Fruit fly (Drosophila melanogaster) Kc167 (cell line): Measurements from ENCODE around the gene beta4GalT7.

Experiments used
- Myc ChIP-seq: fragments of >200 bp; optimal IDR thresholded peaks from 2 replicates; lab custom pipeline; 2017; ENCODE audit warnings: missing external identifiers
- Sin3A ChIP-seq: fragments of >200 bp; optimal IDR thresholded peaks from 2 replicates; lab custom pipeline; 2018; ENCODE audit warnings: missing external identifiers
- h ChIP-seq: fragments of >200 bp; optimal IDR thresholded peaks from 3 replicates; lab custom pipeline; 2018; ENCODE audit warnings: missing external identifiers
- insv ChIP-seq: fragments of >200 bp; optimal IDR thresholded peaks from 3 replicates; lab custom pipeline; 2018; ENCODE audit warnings: missing external identifiers

DNA sequence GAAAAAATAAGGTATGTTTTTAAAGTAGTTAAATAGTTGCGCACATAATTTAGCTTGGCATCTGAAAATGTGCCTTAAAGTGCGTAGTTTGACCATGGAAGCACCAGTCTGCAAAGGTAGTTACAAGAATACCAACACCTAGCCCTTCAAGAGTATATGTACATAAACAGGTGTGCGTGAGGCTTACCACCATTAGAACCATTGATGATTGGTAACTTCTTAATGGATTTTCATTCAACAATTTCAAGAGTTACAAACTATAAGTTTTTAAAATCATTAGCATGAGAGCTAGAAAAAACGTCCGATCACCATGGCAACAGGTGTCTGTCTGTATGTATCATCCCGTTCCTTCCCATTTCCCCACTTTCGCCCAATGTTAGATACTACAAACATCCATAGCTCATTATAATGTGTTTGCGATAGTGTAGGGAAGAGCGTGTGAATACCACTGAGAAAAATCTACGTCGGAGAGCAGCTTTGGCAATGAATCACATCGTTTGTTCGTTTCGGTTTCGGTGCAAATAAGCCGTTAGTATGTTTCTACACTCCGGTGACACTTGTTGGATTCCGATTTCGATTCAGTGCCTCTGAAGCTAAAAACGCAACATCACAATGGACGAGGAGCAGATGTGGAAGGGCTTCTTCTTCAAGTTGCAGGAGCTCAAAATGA is 33.6 kb downstream of the beta4GalT7 start:
- no peak for TF ChIP-seq h
- no peak for TF ChIP-seq Myc (lab: Kevin White, UChicago)
- TF ChIP-seq Sin3A (lab: Kevin White, UChicago) = no peak
- no peak for TF ChIP-seq insv (lab: Kevin White, UChicago)
